Fruit fly (Drosophila melanogaster) whole organism, embryonic: ENCODE data around the gene CG4709.

Source experiments
- Atf-2 ChIP-seq: fragments of 200-800 bp; sonication (Bioruptor generic); optimal IDR thresholded peaks from 2 replicates; lab custom pipeline; 2016; ENCODE audit warnings: missing biosample characterization, missing genetic modification characterization
- B-H2 ChIP-seq: fragments of 200-800 bp; sonication (Bioruptor generic); optimal IDR thresholded peaks from 2 replicates; lab custom pipeline; 2018; ENCODE audit warnings: missing biosample characterization, mild to moderate bottlenecking, missing genetic modification characterization
- CG10274 ChIP-seq: fragments of 200-800 bp; sonication (Bioruptor generic); optimal IDR thresholded peaks from 3 replicates; lab custom pipeline; 2017; ENCODE audit warnings: missing biosample characterization, mild to moderate bottlenecking, missing genetic modification characterization
- CG1233 ChIP-seq: fragments of 200-800 bp; sonication (Bioruptor generic); optimal IDR thresholded peaks from 4 replicates; lab custom pipeline; 2018; ENCODE audit warnings: missing biosample characterization, mild to moderate bottlenecking, missing genetic modification characterization
- CG13287 ChIP-seq: fragments of 200-800 bp; sonication (Bioruptor generic); IDR thresholded peaks from 2 replicates; pipeline ENCODE4 v1.3.6; 2022; ENCODE audit warnings: missing biosample characterization, missing genetic modification characterization; ENCODE audit not compliant: partially characterized antibody
- CG13624 ChIP-seq: fragments of 200-800 bp; sonication (Bioruptor generic); optimal IDR thresholded peaks from 2 replicates; lab custom pipeline; 2016; ENCODE audit warnings: missing biosample characterization, missing genetic modification characterization
- CG14667 ChIP-seq: fragments of 200-800 bp; sonication (Bioruptor generic); IDR thresholded peaks from 2 replicates; pipeline ENCODE4 v1.3.6; 2022; ENCODE audit warnings: missing biosample characterization, missing genetic modification characterization
- CG15514 ChIP-seq: fragments of 200-800 bp; sonication (Bioruptor generic); optimal IDR thresholded peaks from 3 replicates; lab custom pipeline; 2017; ENCODE audit warnings: missing biosample characterization, missing genetic modification characterization, mild to moderate bottlenecking, moderate library complexity, missing genetic modification reagents
- CG17568 ChIP-seq: fragments of 200-800 bp; sonication (Bioruptor generic); optimal IDR thresholded peaks from 2 replicates; lab custom pipeline; 2018; ENCODE audit warnings: missing biosample characterization, mild to moderate bottlenecking, missing genetic modification characterization, moderate library complexity
- CG17612 ChIP-seq: fragments of 200-800 bp; sonication (Bioruptor generic); IDR thresholded peaks from 2 replicates; pipeline ENCODE4 v1.3.6; 2022; ENCODE audit warnings: missing biosample characterization, missing genetic modification characterization
- CG18619 ChIP-seq: fragments of 200-800 bp; sonication (Bioruptor generic); optimal IDR thresholded peaks from 3 replicates; lab custom pipeline; 2017; ENCODE audit warnings: missing biosample characterization, mild to moderate bottlenecking, missing genetic modification characterization
- CG2120 ChIP-seq: fragments of 200-800 bp; sonication (Bioruptor generic); optimal IDR thresholded peaks from 3 replicates; lab custom pipeline; 2016; ENCODE audit warnings: missing biosample characterization, missing genetic modification characterization
- CG2199 ChIP-seq: fragments of 200-800 bp; sonication (Bioruptor generic); IDR thresholded peaks from 3 replicates; pipeline ENCODE4 v1.3.6; 2022; ENCODE audit warnings: missing biosample characterization, missing genetic modification characterization
- CG30020 ChIP-seq: fragments of 200-800 bp; optimal IDR thresholded peaks from 2 replicates; lab custom pipeline; 2019; ENCODE audit warnings: missing biosample characterization, mild to moderate bottlenecking, missing genetic modification characterization, moderate library complexity
- CG33213 ChIP-seq: fragments of 200-800 bp; sonication (Bioruptor generic); optimal IDR thresholded peaks from 3 replicates; lab custom pipeline; 2016; ENCODE audit warnings: missing biosample characterization, missing genetic modification characterization
- CG3407 ChIP-seq: fragments of 200-800 bp; sonication (Bioruptor generic); optimal IDR thresholded peaks from 2 replicates; lab custom pipeline; 2018; ENCODE audit warnings: missing biosample characterization, mild to moderate bottlenecking, missing genetic modification characterization
- CG4730 ChIP-seq: fragments of 200-800 bp; sonication (Bioruptor generic); IDR thresholded peaks from 2 replicates; pipeline ENCODE4 v1.3.6; 2022; ENCODE audit warnings: missing biosample characterization, missing genetic modification characterization
- CG6689 ChIP-seq: fragments of 200-800 bp; sonication (Bioruptor generic); IDR thresholded peaks from 2 replicates; pipeline ENCODE4 v1.3.6; 2022; ENCODE audit warnings: missing biosample characterization, missing genetic modification characterization
- CG7786 ChIP-seq: fragments of 200-800 bp; sonication (Bioruptor generic); optimal IDR thresholded peaks from 2 replicates; lab custom pipeline; 2016; ENCODE audit warnings: missing biosample characterization, missing genetic modification characterization
- CG8089 ChIP-seq: fragments of 200-800 bp; sonication (Bioruptor generic); optimal IDR thresholded peaks from 3 replicates; lab custom pipeline; 2016; ENCODE audit warnings: missing biosample characterization, missing genetic modification characterization
- CG8388 ChIP-seq: fragments of 200-800 bp; sonication (Bioruptor generic); optimal IDR thresholded peaks from 2 replicates; lab custom pipeline; 2019; ENCODE audit warnings: missing biosample characterization, mild to moderate bottlenecking, missing genetic modification characterization, moderate library complexity
- CG9797 ChIP-seq: fragments of 200-800 bp; sonication (Bioruptor generic); optimal IDR thresholded peaks from 3 replicates; lab custom pipeline; 2018; ENCODE audit warnings: missing biosample characterization, mild to moderate bottlenecking, missing genetic modification characterization
- CoRest ChIP-seq: fragments of 200-800 bp; sonication (Bioruptor generic); optimal IDR thresholded peaks from 3 replicates; lab custom pipeline; 2018; ENCODE audit warnings: missing biosample characterization, mild to moderate bottlenecking, missing genetic modification characterization, moderate library complexity
- Dad ChIP-seq: fragments of 200-800 bp; sonication (Bioruptor generic); optimal IDR thresholded peaks from 3 replicates; lab custom pipeline; 2016; ENCODE audit warnings: missing biosample characterization, missing genetic modification characterization
- Dbx ChIP-seq: fragments of 200-800 bp; sonication (Bioruptor generic); IDR thresholded peaks from 3 replicates; pipeline ENCODE4 v1.3.6; 2022; ENCODE audit warnings: missing biosample characterization, missing genetic modification characterization
- Doc2 ChIP-seq: fragments of 200-800 bp; sonication (Bioruptor generic); IDR thresholded peaks from 2 replicates; pipeline ENCODE4 v1.3.6; 2022; ENCODE audit warnings: missing biosample characterization, missing genetic modification characterization
- Drgx ChIP-seq: fragments of 200-800 bp; sonication (Bioruptor generic); IDR thresholded peaks from 2 replicates; pipeline ENCODE4 v1.3.6; 2022; ENCODE audit warnings: missing biosample characterization, missing genetic modification characterization
- Ets97D ChIP-seq: fragments of 200-800 bp; sonication (Bioruptor generic); optimal IDR thresholded peaks from 3 replicates; lab custom pipeline; 2016; ENCODE audit warnings: missing biosample characterization, missing genetic modification characterization
- HmgZ ChIP-seq: fragments of 200-800 bp; sonication (Bioruptor generic); optimal IDR thresholded peaks from 2 replicates; lab custom pipeline; 2018; ENCODE audit warnings: missing biosample characterization, mild to moderate bottlenecking, missing genetic modification characterization
- Hr3 ChIP-seq: fragments of 200-800 bp; sonication (Bioruptor generic); optimal IDR thresholded peaks from 3 replicates; lab custom pipeline; 2016; ENCODE audit warnings: missing biosample characterization, missing genetic modification characterization
- MBD-R2 ChIP-seq: fragments of 200-800 bp; sonication (Bioruptor generic); IDR thresholded peaks from 2 replicates; pipeline ENCODE4 v1.3.6; 2022; ENCODE audit warnings: missing biosample characterization, missing genetic modification characterization
- Mad ChIP-seq: fragments of 200-800 bp; sonication (Bioruptor generic); optimal IDR thresholded peaks from 2 replicates; lab custom pipeline; 2016; ENCODE audit warnings: missing biosample characterization, missing genetic modification characterization
- Mrtf ChIP-seq: fragments of 200-800 bp; sonication (Bioruptor generic); IDR thresholded peaks from 3 replicates; pipeline ENCODE4 v1.3.6; 2022; ENCODE audit warnings: missing biosample characterization, missing genetic modification characterization
- Neu2 ChIP-seq: fragments of 200-800 bp; sonication (Bioruptor generic); optimal IDR thresholded peaks from 3 replicates; lab custom pipeline; 2016; ENCODE audit warnings: missing biosample characterization, missing genetic modification characterization, borderline replicate concordance
- ara ChIP-seq: fragments of 200-800 bp; sonication (Bioruptor generic); IDR thresholded peaks from 2 replicates; pipeline ENCODE4 v1.3.6; 2022; ENCODE audit warnings: missing biosample characterization, missing genetic modification characterization
- crol ChIP-seq: fragments of 200-800 bp; sonication (Bioruptor generic); IDR thresholded peaks from 2 replicates; pipeline ENCODE4 v1.3.6; 2022; ENCODE audit warnings: missing biosample characterization, missing genetic modification characterization
- cwo ChIP-seq: fragments of 200-800 bp; sonication (Bioruptor generic); optimal IDR thresholded peaks from 3 replicates; lab custom pipeline; 2017; ENCODE audit warnings: missing biosample characterization, missing genetic modification characterization, mild to moderate bottlenecking, moderate library complexity, missing genetic modification reagents
- disco-r ChIP-seq: fragments of 200-800 bp; sonication (Bioruptor generic); optimal IDR thresholded peaks from 2 replicates; lab custom pipeline; 2016; ENCODE audit warnings: missing biosample characterization, missing genetic modification characterization
- dysf ChIP-seq: fragments of 200-800 bp; sonication (Bioruptor generic); IDR thresholded peaks from 3 replicates; pipeline ENCODE4 v1.3.6; 2022; ENCODE audit warnings: missing biosample characterization, missing genetic modification characterization
- eyg ChIP-seq: fragments of 200-800 bp; sonication (Bioruptor generic); optimal IDR thresholded peaks from 3 replicates; lab custom pipeline; 2016; ENCODE audit warnings: missing biosample characterization, missing genetic modification characterization
- gcm2 ChIP-seq: fragments of 200-800 bp; sonication (Bioruptor generic); optimal IDR thresholded peaks from 2 replicates; lab custom pipeline; 2016; ENCODE audit warnings: missing biosample characterization, missing genetic modification characterization
- gt ChIP-seq: fragments of 200-800 bp; sonication (Bioruptor generic); IDR thresholded peaks from 2 replicates; pipeline ENCODE4 v1.3.6; 2022; ENCODE audit warnings: missing biosample characterization, missing genetic modification characterization
- hkb ChIP-seq, 2 experiments: fragments of 200-800 bp in 1 of 2; fragments of >200 bp in 1 of 2; sonication (Bioruptor generic) in 1 of 2; IDR thresholded peaks in 1 of 2; optimal IDR thresholded peaks in 1 of 2; 2 replicates each; pipeline versions ENCODE4 v1.3.6 to Lab custom; 2017 to 2022; ENCODE audit warnings: missing biosample characterization in 1 of 2, missing genetic modification characterization in 1 of 2
- kni ChIP-seq: fragments of 200-800 bp; sonication (Bioruptor generic); optimal IDR thresholded peaks from 3 replicates; lab custom pipeline; 2017; ENCODE audit warnings: mild to moderate bottlenecking, missing biosample characterization, missing genetic modification reagents, missing genetic modification characterization
- lbe ChIP-seq: fragments of 200-800 bp; sonication (Bioruptor generic); optimal IDR thresholded peaks from 2 replicates; lab custom pipeline; 2016; ENCODE audit warnings: missing biosample characterization, mild to moderate bottlenecking, missing genetic modification characterization
- mam ChIP-seq: fragments of 200-800 bp; sonication (Bioruptor generic); optimal IDR thresholded peaks from 3 replicates; lab custom pipeline; 2016; ENCODE audit warnings: missing biosample characterization, missing genetic modification characterization
- nerfin-2 ChIP-seq: fragments of 200-800 bp; sonication (Bioruptor generic); IDR thresholded peaks from 2 replicates; pipeline ENCODE4 v1.3.6; 2022; ENCODE audit warnings: missing biosample characterization, missing genetic modification characterization; ENCODE audit not compliant: partially characterized antibody
- row ChIP-seq: fragments of 200-800 bp; sonication (Bioruptor generic); IDR thresholded peaks from 3 replicates; pipeline ENCODE4 v1.3.6; 2022; ENCODE audit warnings: missing biosample characterization, missing genetic modification characterization
- salm ChIP-seq: fragments of 200-800 bp; sonication (Bioruptor generic); optimal IDR thresholded peaks from 2 replicates; lab custom pipeline; 2018; ENCODE audit warnings: missing biosample characterization, mild to moderate bottlenecking, missing genetic modification characterization
- scrt ChIP-seq: fragments of 200-800 bp; sonication (Bioruptor generic); optimal IDR thresholded peaks from 2 replicates; lab custom pipeline; 2018; ENCODE audit warnings: missing biosample characterization, mild to moderate bottlenecking, missing genetic modification characterization, moderate library complexity
- stwl ChIP-seq: fragments of 200-800 bp; sonication (Bioruptor generic); optimal IDR thresholded peaks from 3 replicates; lab custom pipeline; 2018; ENCODE audit warnings: missing biosample characterization, mild to moderate bottlenecking, missing genetic modification characterization, moderate library complexity

CG4709 gene

DNA sequence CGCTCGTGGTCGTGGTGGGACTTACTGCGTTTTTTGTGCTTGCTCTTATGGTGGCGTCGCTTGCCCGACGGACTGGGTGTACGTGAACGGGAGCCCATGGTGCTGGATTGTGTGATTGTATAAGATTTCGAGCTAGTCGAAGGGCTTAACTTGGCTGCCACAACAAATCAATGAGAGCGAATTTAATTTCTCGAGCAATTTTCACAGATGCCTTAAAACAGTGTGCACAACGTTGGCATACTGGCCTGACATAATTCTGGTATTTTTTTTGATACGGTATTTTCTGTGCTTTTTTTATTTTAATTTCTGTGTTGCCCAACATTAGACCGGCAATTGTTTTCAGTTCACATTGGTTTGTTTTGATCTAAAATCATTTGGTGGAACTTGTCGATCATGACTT is 16.2 kb upstream of the CG4709 start, which contains the start of gene Arglu1 (continued):
- TF ChIP-seq CG7786 (GFP tag; lab: Kevin White, UChicago) (peak; percentile 33), CG18619 (GFP tag; lab: Kevin White, UChicago) (no peak), Dbx (peak; percentile 57; the same call in 1 of the 3 replicates), CG9797 (GFP tag; lab: Kevin White, UChicago) (peak; percentile 66), CG30020 (tag; lab: Kevin White, UChicago) (no peak), B-H2 (GFP tag; lab: Kevin White, UChicago) (no peak), row (GFP tag; lab: Robert Waterston, UW) (0 out of 3 replicates have a peak, but pooled peaks have one; percentile 25), gt (GFP tag; lab: Robert Waterston, UW) (no peak), Ets97D (GFP tag; lab: Kevin White, UChicago) (peak; percentile 37), MBD-R2 (GFP tag; lab: Robert Waterston, UW) (peak; percentile 88), CG17568 (GFP tag; lab: Kevin White, UChicago) (no peak), lbe (GFP tag; lab: Kevin White, UChicago) (peak; percentile 29), CG17612 (GFP tag; lab: Robert Waterston, UW) (no peak), Neu2 (GFP tag; lab: Kevin White, UChicago) (no peak), CG14667 (no peak), Mrtf (GFP tag; lab: Robert Waterston, UW) (no peak), salm (no peak), CG4730 (no peak), CG13287 (GFP tag; lab: Robert Waterston, UW) (peak; percentile 36; the same call in 1 of the 2 replicates), crol (GFP tag; lab: Robert Waterston, UW) (no peak), dysf (no peak), scrt (GFP tag; lab: Kevin White, UChicago) (no peak), CG6689 (GFP tag; lab: Robert Waterston, UW) (no peak), Hr3 (GFP tag; lab: Kevin White, UChicago) (no peak), cwo (GFP tag; lab: Kevin White, UChicago) (no peak), CG1233 (GFP tag; lab: Kevin White, UChicago) (no peak), Drgx (GFP tag; lab: Robert Waterston, UW) (0 out of 2 replicates have a peak, but pooled peaks have one; percentile 14), ara (GFP tag; lab: Robert Waterston, UW) (no peak), Mad (GFP tag; lab: Kevin White, UChicago) (no peak), HmgZ (tag; lab: Kevin White, UChicago) (peak; percentile 38), CG3407 (no peak), stwl (tag; lab: Kevin White, UChicago) (peak; percentile 52), hkb (optimal IDR thresholded peaks at IDR 0.05; lab: Kevin White, UChicago) (no peak), hkb (GFP tag; IDR thresholded peaks at IDR 0.05; lab: Robert Waterston, UW) (peak; percentile 28; the same call in 1 of the 2 replicates), gcm2 (GFP tag; lab: Kevin White, UChicago) (no peak), CoRest (no peak), Dad (GFP tag; lab: Kevin White, UChicago) (peak; percentile 5), kni (GFP tag; lab: Kevin White, UChicago) (no peak), CG2199 (no peak), Doc2 (no peak), CG15514 (GFP tag; lab: Kevin White, UChicago) (peak; percentile 78), CG8089 (GFP tag; lab: Kevin White, UChicago) (no peak), CG33213 (GFP tag; lab: Kevin White, UChicago) (peak; percentile 37), eyg (GFP tag; lab: Kevin White, UChicago) (peak; percentile 25), CG2120 (GFP tag; lab: Kevin White, UChicago) (peak; percentile 46), CG13624 (GFP tag; lab: Kevin White, UChicago) (peak; percentile 26), nerfin-2 (no peak), CG8388 (GFP tag; lab: Kevin White, UChicago) (no peak), disco-r (GFP tag; lab: Kevin White, UChicago) (no peak), Atf-2 (no peak), mam (GFP tag; lab: Kevin White, UChicago) (peak; percentile 53), CG10274 (no peak)
